Worm (Caenorhabditis elegans): ENCODE results near the gene Y55F3AM.5.

DNA sequence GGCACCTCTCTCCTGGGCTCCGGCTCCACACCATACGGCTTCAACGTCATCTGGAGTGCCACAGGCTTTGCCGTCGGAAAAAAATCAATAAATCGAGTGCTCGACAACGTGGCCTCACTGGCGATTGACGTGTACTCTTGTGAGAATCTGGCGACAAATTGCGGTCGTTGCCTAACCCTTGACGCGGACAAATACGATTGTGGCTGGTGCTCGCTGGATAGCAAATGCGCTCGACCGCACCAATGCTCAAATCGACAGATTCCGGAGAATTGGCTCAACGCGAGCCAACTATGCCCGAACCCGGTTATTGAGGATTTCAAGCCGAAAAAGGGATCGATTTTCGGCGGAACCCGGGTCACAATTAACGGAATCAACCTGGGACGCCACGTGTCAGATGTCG, 26.6 kb upstream of the Y55F3AM.5 start:
- TF ChIP-seq sem-2 (GFP tag; optimal IDR thresholded peaks at IDR 0.05), result no peak
- TF ChIP-seq nhr-237 (tag; optimal IDR thresholded peaks at IDR 0.05), result no peak
- TF ChIP-seq nhr-28 (tag; optimal IDR thresholded peaks at IDR 0.05), result no peak
- no peak for TF ChIP-seq snpc-4 (tag; optimal IDR thresholded peaks at IDR 0.05)
- TF ChIP-seq lsy-2 (tag; optimal IDR thresholded peaks at IDR 0.05), result no peak
- TF ChIP-seq ceh-43 (GFP tag; optimal IDR thresholded peaks at IDR 0.05), result no peak
- no peak for TF ChIP-seq ceh-39 (tag; optimal IDR thresholded peaks at IDR 0.05)
- no peak for TF ChIP-seq pha-4 (tag; optimal IDR thresholded peaks at IDR 0.05)
- TF ChIP-seq nhr-12 (tag; optimal IDR thresholded peaks at IDR 0.05), result no peak
- TF ChIP-seq nhr-76 (tag; optimal IDR thresholded peaks at IDR 0.05), result no peak
- no peak for TF ChIP-seq nhr-2 (tag; optimal IDR thresholded peaks at IDR 0.05)
- TF ChIP-seq tbx-8 (GFP tag; optimal IDR thresholded peaks at IDR 0.05), result no peak
